Fruit fly (Drosophila melanogaster) S2 (cell line): ENCODE results near the gene Idgf3.

Experiments used
- CG8478 ChIP-seq: fragments of >200 bp; optimal IDR thresholded peaks from 2 replicates; lab custom pipeline; 2018
- CTCF ChIP-seq, 2 experiments: fragments of >200 bp; optimal IDR thresholded peaks; 2 replicates each; lab custom pipeline; 2018

DNA sequence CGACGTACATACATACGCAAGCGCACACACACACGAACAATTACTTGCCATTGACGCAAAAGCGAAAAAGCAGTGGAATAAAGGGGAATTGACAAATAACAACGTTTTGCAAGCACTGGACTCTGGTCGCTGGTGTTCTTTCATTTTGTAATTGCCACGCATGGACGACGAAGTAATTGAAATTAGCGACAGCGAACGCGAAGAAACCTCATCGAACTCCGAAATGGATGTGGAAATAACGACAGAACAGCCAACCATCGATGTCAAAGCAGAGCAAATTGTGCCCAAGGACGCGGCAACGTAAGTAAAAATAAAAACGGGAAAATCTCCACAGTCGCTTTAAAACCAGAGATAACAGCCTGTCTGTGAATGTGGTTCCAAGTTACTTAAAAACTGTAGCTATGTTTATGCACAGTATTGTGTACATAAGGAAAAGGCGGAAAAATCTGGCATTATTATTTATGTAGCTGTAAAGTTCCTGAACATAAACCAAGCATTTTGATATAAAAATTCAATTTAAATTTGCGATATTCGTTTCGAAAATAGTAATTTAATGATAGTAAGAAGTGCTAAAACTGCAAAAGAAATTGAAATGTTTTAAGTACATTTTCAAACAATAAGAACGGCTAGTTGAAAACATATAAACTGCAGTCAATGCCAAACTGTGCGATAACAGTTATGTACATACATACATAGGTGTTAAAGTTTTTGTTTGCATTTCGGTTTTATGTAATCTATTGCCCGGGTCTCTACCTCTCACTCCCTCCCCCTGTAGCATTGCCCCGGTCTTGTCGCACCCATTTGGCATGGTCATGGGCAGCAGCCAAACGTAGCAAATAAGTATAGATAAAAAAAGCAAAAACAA lies 41.3 kb downstream of the Idgf3 start:
- TF ChIP-seq CG8478 (lab: Kevin White, UChicago), result no peak
- no peak for TF ChIP-seq CTCF (optimal IDR thresholded peaks at IDR 0.05; lab: Kevin White, UChicago)
